Fruit fly (Drosophila melanogaster) whole organism, embryonic: Measurements from ENCODE around the gene CG32281.

Source experiments
- Bgb ChIP-seq: fragments of 200-800 bp; sonication (Bioruptor generic); IDR thresholded peaks from 2 replicates; pipeline ENCODE4 v1.3.6; 2022; ENCODE audit warnings: missing biosample characterization, missing genetic modification characterization; ENCODE audit not compliant: partially characterized antibody
- Blimp-1 ChIP-seq: fragments of 200-800 bp; sonication (Bioruptor generic); optimal IDR thresholded peaks from 3 replicates; lab custom pipeline; 2018; ENCODE audit warnings: missing biosample characterization, missing genetic modification characterization, mild to moderate bottlenecking, moderate library complexity, missing genetic modification reagents
- Bteb2 ChIP-seq: fragments of 200-800 bp; sonication (Bioruptor generic); optimal IDR thresholded peaks from 2 replicates; lab custom pipeline; 2016; ENCODE audit warnings: missing biosample characterization, missing genetic modification characterization
- C15 ChIP-seq: fragments of 200-800 bp; sonication (Bioruptor generic); IDR thresholded peaks from 3 replicates; pipeline ENCODE4 v1.3.6; 2022; ENCODE audit warnings: missing biosample characterization, missing genetic modification characterization
- CG12391 ChIP-seq: fragments of 200-800 bp; sonication (Bioruptor generic); optimal IDR thresholded peaks from 3 replicates; lab custom pipeline; 2018; ENCODE audit warnings: missing biosample characterization, mild to moderate bottlenecking, missing genetic modification characterization, moderate library complexity
- CG12659 ChIP-seq: fragments of 200-800 bp; sonication (Bioruptor generic); optimal IDR thresholded peaks from 3 replicates; lab custom pipeline; 2017; ENCODE audit warnings: mild to moderate bottlenecking, missing biosample characterization, missing genetic modification reagents, missing genetic modification characterization
- CG14710 ChIP-seq: fragments of 200-800 bp; sonication (Bioruptor generic); optimal IDR thresholded peaks from 3 replicates; lab custom pipeline; 2019; ENCODE audit warnings: missing biosample characterization, mild to moderate bottlenecking, missing genetic modification characterization, moderate library complexity
- CG1529 ChIP-seq: fragments of 200-800 bp; sonication (Bioruptor generic); optimal IDR thresholded peaks from 3 replicates; lab custom pipeline; 2018; ENCODE audit warnings: missing biosample characterization, missing genetic modification characterization
- CG15479 ChIP-seq: fragments of 200-800 bp; sonication (Bioruptor generic); optimal IDR thresholded peaks from 3 replicates; lab custom pipeline; 2019; ENCODE audit warnings: missing biosample characterization, mild to moderate bottlenecking, missing genetic modification characterization, moderate library complexity
- CG17328 ChIP-seq: fragments of 200-800 bp; sonication (Bioruptor generic); IDR thresholded peaks from 2 replicates; pipeline ENCODE4 v1.3.6; 2022; ENCODE audit warnings: missing biosample characterization, missing genetic modification characterization
- CG17359 ChIP-seq: fragments of 200-800 bp; sonication (Bioruptor generic); optimal IDR thresholded peaks from 3 replicates; lab custom pipeline; 2018; ENCODE audit warnings: missing biosample characterization, mild to moderate bottlenecking, missing genetic modification characterization, moderate library complexity
- CG17912 ChIP-seq: fragments of 200-800 bp; sonication (Bioruptor generic); optimal IDR thresholded peaks from 2 replicates; lab custom pipeline; 2018; ENCODE audit warnings: missing biosample characterization, mild to moderate bottlenecking, missing genetic modification characterization
- CG18619 ChIP-seq: fragments of 200-800 bp; sonication (Bioruptor generic); optimal IDR thresholded peaks from 3 replicates; lab custom pipeline; 2017; ENCODE audit warnings: missing biosample characterization, mild to moderate bottlenecking, missing genetic modification characterization
- CG2129 ChIP-seq: fragments of 200-800 bp; sonication (Bioruptor generic); IDR thresholded peaks from 2 replicates; pipeline ENCODE4 v1.3.6; 2022; ENCODE audit warnings: missing biosample characterization, missing genetic modification characterization; ENCODE audit not compliant: partially characterized antibody
- CG3065 ChIP-seq: fragments of 200-800 bp; sonication (Bioruptor generic); optimal IDR thresholded peaks from 2 replicates; lab custom pipeline; 2016; ENCODE audit warnings: missing biosample characterization, missing genetic modification characterization
- CG31388 ChIP-seq: fragments of 200-800 bp; sonication (Bioruptor generic); optimal IDR thresholded peaks from 2 replicates; lab custom pipeline; 2016; ENCODE audit warnings: missing biosample characterization, missing genetic modification characterization
- CG32532 ChIP-seq: fragments of 200-800 bp; sonication (Bioruptor generic); IDR thresholded peaks from 2 replicates; pipeline ENCODE4 v1.3.6; 2022; ENCODE audit warnings: missing biosample characterization, missing genetic modification characterization
- CG3847 ChIP-seq: fragments of 200-800 bp; sonication (Bioruptor generic); IDR thresholded peaks from 2 replicates; pipeline ENCODE4 v1.3.6; 2022; ENCODE audit warnings: missing biosample characterization, missing genetic modification characterization
- CG4424 ChIP-seq: fragments of 200-800 bp; sonication (Bioruptor generic); optimal IDR thresholded peaks from 3 replicates; lab custom pipeline; 2016; ENCODE audit warnings: missing biosample characterization, missing genetic modification characterization
- CG7357 ChIP-seq: fragments of 200-800 bp; sonication (Bioruptor generic); IDR thresholded peaks from 3 replicates; pipeline ENCODE4 v1.3.6; 2022; ENCODE audit warnings: missing biosample characterization, missing genetic modification characterization
- CG8924 ChIP-seq: fragments of 200-800 bp; optimal IDR thresholded peaks from 3 replicates; lab custom pipeline; 2019; ENCODE audit warnings: missing biosample characterization, mild to moderate bottlenecking, missing genetic modification characterization, moderate library complexity
- CG9817 ChIP-seq: fragments of 200-800 bp; sonication (Bioruptor generic); optimal IDR thresholded peaks from 2 replicates; lab custom pipeline; 2018; ENCODE audit warnings: missing biosample characterization, mild to moderate bottlenecking, missing genetic modification characterization, moderate library complexity
- Chrac-16 ChIP-seq: fragments of 200-800 bp; sonication (Bioruptor generic); optimal IDR thresholded peaks from 3 replicates; lab custom pipeline; 2016; ENCODE audit warnings: missing biosample characterization, missing genetic modification characterization
- CoRest ChIP-seq: fragments of 200-800 bp; sonication (Bioruptor generic); optimal IDR thresholded peaks from 3 replicates; lab custom pipeline; 2018; ENCODE audit warnings: missing biosample characterization, mild to moderate bottlenecking, missing genetic modification characterization, moderate library complexity
- E2f2 ChIP-seq: fragments of 200-800 bp; sonication (Bioruptor generic); IDR thresholded peaks from 2 replicates; pipeline ENCODE4 v1.3.6; 2022; ENCODE audit warnings: missing biosample characterization, missing genetic modification characterization
- Fer3 ChIP-seq: fragments of 200-800 bp; sonication (Bioruptor generic); optimal IDR thresholded peaks from 2 replicates; lab custom pipeline; 2018; ENCODE audit warnings: missing biosample characterization, mild to moderate bottlenecking, missing genetic modification characterization, moderate library complexity
- HLH3B ChIP-seq: fragments of 200-800 bp; sonication (Bioruptor generic); IDR thresholded peaks from 2 replicates; pipeline ENCODE4 v1.3.6; 2022; ENCODE audit warnings: missing biosample characterization, missing genetic modification characterization
- Hr39 ChIP-seq: fragments of >200 bp; optimal IDR thresholded peaks from 2 replicates; lab custom pipeline; 2017
- MESR4 ChIP-seq: fragments of 200-800 bp; sonication (Bioruptor generic); optimal IDR thresholded peaks from 2 replicates; lab custom pipeline; 2018; ENCODE audit warnings: missing biosample characterization, mild to moderate bottlenecking, missing genetic modification characterization, moderate library complexity
- Mrtf ChIP-seq: fragments of 200-800 bp; sonication (Bioruptor generic); IDR thresholded peaks from 3 replicates; pipeline ENCODE4 v1.3.6; 2022; ENCODE audit warnings: missing biosample characterization, missing genetic modification characterization
- Opbp ChIP-seq: fragments of 200-800 bp; sonication (Bioruptor generic); IDR thresholded peaks from 3 replicates; pipeline ENCODE4 v1.3.6; 2022; ENCODE audit warnings: missing biosample characterization, missing genetic modification characterization; ENCODE audit not compliant: partially characterized antibody
- Spps ChIP-seq: fragments of 200-800 bp; sonication (Bioruptor generic); optimal IDR thresholded peaks from 2 replicates; lab custom pipeline; 2018; ENCODE audit warnings: missing biosample characterization, mild to moderate bottlenecking, missing genetic modification characterization
- Stat92E ChIP-seq, 3 experiments: fragments of >200 bp in 2 of 3; fragments of 200-800 bp in 1 of 3; sonication (Bioruptor generic) in 1 of 3; optimal IDR thresholded peaks; 2 replicates each; lab custom pipeline; 2017 to 2019; ENCODE audit warnings: missing biosample characterization in 3 of 3, missing genetic modification characterization in 3 of 3, mild to moderate bottlenecking in 1 of 3, moderate library complexity in 1 of 3
- abd-A ChIP-seq: fragments of 200-800 bp; sonication (Bioruptor generic); optimal IDR thresholded peaks from 3 replicates; lab custom pipeline; 2019; ENCODE audit warnings: missing biosample characterization, mild to moderate bottlenecking, missing genetic modification characterization, moderate library complexity
- ap ChIP-seq: fragments of 200-800 bp; sonication (Bioruptor generic); IDR thresholded peaks from 2 replicates; pipeline ENCODE4 v1.3.6; 2022; ENCODE audit warnings: missing biosample characterization, missing genetic modification characterization
- bbx ChIP-seq: fragments of 200-800 bp; sonication (Bioruptor generic); IDR thresholded peaks from 2 replicates; pipeline ENCODE4 v1.3.6; 2022; ENCODE audit warnings: missing biosample characterization, missing genetic modification characterization; ENCODE audit not compliant: partially characterized antibody
- cato ChIP-seq: fragments of 200-800 bp; sonication (Bioruptor generic); optimal IDR thresholded peaks from 2 replicates; lab custom pipeline; 2016; ENCODE audit warnings: missing biosample characterization, missing genetic modification characterization, borderline replicate concordance
- chn ChIP-seq: fragments of 200-800 bp; sonication (Bioruptor generic); optimal IDR thresholded peaks from 2 replicates; lab custom pipeline; 2016; ENCODE audit warnings: missing biosample characterization, missing genetic modification characterization
- fd102C ChIP-seq: fragments of 200-800 bp; sonication (Bioruptor generic); optimal IDR thresholded peaks from 2 replicates; lab custom pipeline; 2018; ENCODE audit warnings: missing biosample characterization, mild to moderate bottlenecking, missing genetic modification characterization, moderate library complexity
- fd64A ChIP-seq: fragments of 200-800 bp; sonication (Bioruptor generic); optimal IDR thresholded peaks from 3 replicates; lab custom pipeline; 2018; ENCODE audit warnings: missing biosample characterization, mild to moderate bottlenecking, missing genetic modification characterization
- grau ChIP-seq: fragments of 200-800 bp; optimal IDR thresholded peaks from 3 replicates; lab custom pipeline; 2019; ENCODE audit warnings: missing biosample characterization, mild to moderate bottlenecking, missing genetic modification characterization, moderate library complexity
- ham ChIP-seq: fragments of 200-800 bp; sonication (Bioruptor generic); IDR thresholded peaks from 2 replicates; pipeline ENCODE4 v1.3.6; 2022; ENCODE audit warnings: missing biosample characterization, missing genetic modification characterization
- hbn ChIP-seq: fragments of 200-800 bp; sonication (Bioruptor generic); IDR thresholded peaks from 2 replicates; pipeline ENCODE4 v1.3.6; 2022; ENCODE audit warnings: missing biosample characterization, missing genetic modification characterization; ENCODE audit not compliant: partially characterized antibody
- prd ChIP-seq, 3 experiments: fragments of >200 bp in 2 of 3; fragments of 200-800 bp in 1 of 3; sonication (Bioruptor generic) in 1 of 3; optimal IDR thresholded peaks in 2 of 3; IDR thresholded peaks in 1 of 3; 2 replicates in 2 of 3; 3 replicates in 1 of 3; pipeline versions ENCODE4 v1.3.6 to Lab custom; 2017 to 2022; ENCODE audit warnings: missing biosample characterization in 1 of 3, missing genetic modification characterization in 1 of 3
- pum ChIP-seq: fragments of 200-800 bp; sonication (Bioruptor generic); optimal IDR thresholded peaks from 2 replicates; lab custom pipeline; 2016; ENCODE audit warnings: missing biosample characterization, missing genetic modification characterization
- stwl ChIP-seq: fragments of 200-800 bp; sonication (Bioruptor generic); optimal IDR thresholded peaks from 3 replicates; lab custom pipeline; 2018; ENCODE audit warnings: missing biosample characterization, mild to moderate bottlenecking, missing genetic modification characterization, moderate library complexity
- sug ChIP-seq: fragments of 200-800 bp; optimal IDR thresholded peaks from 2 replicates; lab custom pipeline; 2019; ENCODE audit warnings: missing biosample characterization, mild to moderate bottlenecking, missing genetic modification characterization, moderate library complexity
- twi ChIP-seq: fragments of 200-800 bp; optimal IDR thresholded peaks from 2 replicates; lab custom pipeline; 2019; ENCODE audit warnings: missing biosample characterization, mild to moderate bottlenecking, missing genetic modification characterization, moderate library complexity
- wek ChIP-seq: fragments of 200-800 bp; sonication (Bioruptor generic); optimal IDR thresholded peaks from 3 replicates; lab custom pipeline; 2018; ENCODE audit warnings: missing biosample characterization, mild to moderate bottlenecking, missing genetic modification characterization, moderate library complexity

Gene CG32281

DNA sequence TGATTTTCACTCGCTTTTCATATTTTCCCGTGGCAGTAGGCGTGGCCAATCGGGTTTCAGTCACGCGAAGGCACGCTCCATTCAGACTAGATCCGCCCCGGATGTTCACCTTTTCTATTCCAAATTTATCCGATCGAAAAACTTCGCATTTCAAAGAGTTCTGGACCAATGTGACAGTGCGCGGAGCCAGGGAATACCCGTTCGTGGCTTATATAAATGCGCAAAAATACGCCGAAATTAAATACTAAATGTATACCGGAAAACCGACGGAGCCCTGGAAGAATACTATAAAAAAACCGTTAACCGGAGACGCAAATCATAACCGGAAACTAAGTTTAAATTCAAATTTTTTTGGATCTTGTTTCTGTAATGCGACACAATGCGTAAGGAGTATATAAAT, 41.6 kb upstream of the CG32281 start, which contains the start of gene promL (continued):
- no peak for TF ChIP-seq CG15479 (GFP tag; lab: Kevin White, UChicago)
- peak; percentile 16 for TF ChIP-seq pum (GFP tag; lab: Kevin White, UChicago)
- peak; percentile 71 for TF ChIP-seq sug (tag; lab: Kevin White, UChicago)
- TF ChIP-seq CG7357 (GFP tag; lab: Robert Waterston, UW): no peak
- TF ChIP-seq CG8924 (tag; lab: Kevin White, UChicago): peak; percentile 63
- no peak for TF ChIP-seq C15 (GFP tag; lab: Robert Waterston, UW)
- TF ChIP-seq CG12391 (tag; lab: Kevin White, UChicago): peak; percentile 63
- peak; percentile 46 for TF ChIP-seq CG9817 (tag; lab: Kevin White, UChicago)
- no peak for TF ChIP-seq cato (GFP tag; lab: Kevin White, UChicago)
- no peak for TF ChIP-seq ap
- no peak for TF ChIP-seq Chrac-16
- peak; percentile 85 for TF ChIP-seq CG17912 (GFP tag; lab: Kevin White, UChicago)
- peak; percentile 41 for TF ChIP-seq fd64A (GFP tag; lab: Kevin White, UChicago)
- peak; percentile 14 for TF ChIP-seq Spps (tag; lab: Kevin White, UChicago)
- peak; percentile 72 for TF ChIP-seq bbx (GFP tag; lab: Robert Waterston, UW)
- peak; percentile 64 for TF ChIP-seq CG18619
- peak; percentile 75 for TF ChIP-seq CG14710
- no peak for TF ChIP-seq CG2129
- peak; percentile 53 for TF ChIP-seq Fer3 (tag; lab: Kevin White, UChicago)
- TF ChIP-seq Bgb (GFP tag; lab: Robert Waterston, UW): peak; percentile 47; the same call in 1 of the 2 replicates
- TF ChIP-seq Bteb2 (GFP tag; lab: Kevin White, UChicago): peak; percentile 79
- TF ChIP-seq CG31388: no peak
- no peak for TF ChIP-seq abd-A (tag; lab: Kevin White, UChicago)
- TF ChIP-seq CG12659 (GFP tag; lab: Kevin White, UChicago): peak; percentile 88
- 0 out of 2 replicates have a peak, but pooled peaks have one; percentile 28 for TF ChIP-seq CG3847 (GFP tag; lab: Robert Waterston, UW)
- TF ChIP-seq ham (GFP tag; lab: Robert Waterston, UW): no peak
- peak; percentile 63 for TF ChIP-seq CG32532 (GFP tag; lab: Robert Waterston, UW)
- peak; percentile 82 for TF ChIP-seq E2f2 (GFP tag; lab: Robert Waterston, UW)
- TF ChIP-seq wek (GFP tag; lab: Kevin White, UChicago): peak; percentile 54
- no peak for TF ChIP-seq twi (tag; lab: Kevin White, UChicago)
- peak; percentile 41 for TF ChIP-seq CG17359 (tag; lab: Kevin White, UChicago)
- TF ChIP-seq fd102C: peak; percentile 29
- TF ChIP-seq hbn: 0 out of 2 replicates have a peak, but pooled peaks have one; percentile 24
- TF ChIP-seq CG1529 (GFP tag; lab: Kevin White, UChicago): peak; percentile 7
- peak; percentile 86 for TF ChIP-seq CoRest (tag; lab: Kevin White, UChicago)
- TF ChIP-seq chn (GFP tag; lab: Kevin White, UChicago): peak; percentile 11
- peak; percentile 50 for TF ChIP-seq grau (tag; lab: Kevin White, UChicago)
- TF ChIP-seq stwl: peak; percentile 79
- TF ChIP-seq prd (optimal IDR thresholded peaks at IDR 0.05; lab: Kevin White, UChicago): no peak
- TF ChIP-seq prd (GFP tag; IDR thresholded peaks at IDR 0.05; lab: Robert Waterston, UW): no peak
- peak; percentile 37 for TF ChIP-seq CG4424 (GFP tag; lab: Kevin White, UChicago)
- no peak for TF ChIP-seq Hr39 (lab: Kevin White, UChicago)
- peak; percentile 39; the same call in 1 of the 2 replicates for TF ChIP-seq CG17328 (GFP tag; lab: Robert Waterston, UW)
- no peak for TF ChIP-seq CG3065
- TF ChIP-seq HLH3B (GFP tag; lab: Robert Waterston, UW): 0 out of 2 replicates have a peak, but pooled peaks have one; percentile 11
- TF ChIP-seq Stat92E (GFP tag; optimal IDR thresholded peaks at IDR 0.05; lab: Kevin White, UChicago): peak in 1 of 3 experiments; percentile 86
- TF ChIP-seq MESR4: peak; percentile 89
- peak; percentile 43 for TF ChIP-seq Blimp-1 (GFP tag; lab: Kevin White, UChicago)
- TF ChIP-seq Opbp: peak; percentile 61; the same call in 2 of the 3 replicates
- no peak for TF ChIP-seq Mrtf (GFP tag; lab: Robert Waterston, UW)
